Worm (Caenorhabditis elegans) whole organism, early embryonic: ENCODE results near the gene F35H10.10.

Source experiments
- ama-1 ChIP-seq: fragments of 150-350 bp; optimal IDR thresholded peaks from 2 replicates; lab custom pipeline; 2014
- ceh-13 ChIP-seq: fragments of 200-800 bp; sonication (Bioruptor generic); optimal IDR thresholded peaks from 2 replicates; lab custom pipeline; 2018; ENCODE audit warnings: mild to moderate bottlenecking, missing genetic modification characterization, missing compliant biosample characterization
- ets-7 ChIP-seq: sonication (generic microtip); optimal IDR thresholded peaks from 2 replicates; lab custom pipeline; 2016; ENCODE audit warnings: missing genotype, missing genetic modification characterization, missing compliant biosample characterization
- flt-1 ChIP-seq: fragments of 200-800 bp; sonication (Bioruptor generic); IDR thresholded peaks from 2 replicates; pipeline ENCODE4 v1.3.6; 2022; ENCODE audit warnings: missing genetic modification characterization, missing compliant biosample characterization
- hmg-4 ChIP-seq: fragments of 200-800 bp; sonication (Bioruptor generic); optimal IDR thresholded peaks from 2 replicates; lab custom pipeline; 2018; ENCODE audit warnings: mild to moderate bottlenecking, missing genetic modification characterization, missing compliant biosample characterization
- hnd-1 ChIP-seq: sonication (generic microtip); optimal IDR thresholded peaks from 2 replicates; lab custom pipeline; 2016; ENCODE audit warnings: missing genetic modification characterization, missing compliant biosample characterization
- scrt-1 ChIP-seq: fragments of 200-800 bp; sonication (Bioruptor generic); IDR thresholded peaks from 2 replicates; pipeline ENCODE4 v1.3.6; 2022; ENCODE audit warnings: missing genetic modification characterization, missing compliant biosample characterization
- sea-1 ChIP-seq: fragments of 200-800 bp; sonication (Bioruptor generic); conservative IDR thresholded peaks from 2 replicates; pipeline ENCODE4 v1.3.6; 2022; ENCODE audit warnings: missing genetic modification characterization, missing compliant biosample characterization
- tbx-37 ChIP-seq: fragments of 200-800 bp; sonication (Bioruptor generic); conservative IDR thresholded peaks from 2 replicates; pipeline ENCODE4 v1.3.6; 2022; ENCODE audit warnings: missing genetic modification reagents, missing genetic modification characterization, missing compliant biosample characterization

ce11 chrIV:8354572-8354971, 41.8 kb upstream of the F35H10.10 start, which contains the start of gene F17E9.3:
- no peak for TF ChIP-seq ets-7 (tag; lab: Kevin White, UChicago)
- no peak for TF ChIP-seq scrt-1 (GFP tag; lab: Robert Waterston, UW)
- no peak for TF ChIP-seq hnd-1 (tag; lab: Kevin White, UChicago)
- no peak for TF ChIP-seq ama-1 (lab: Kevin White, UChicago)
- no peak for TF ChIP-seq tbx-37 (GFP tag; lab: Robert Waterston, UW)
- no peak for TF ChIP-seq ceh-13 (GFP tag; lab: Kevin White, UChicago)
- TF ChIP-seq flt-1, result no peak
- no peak for TF ChIP-seq sea-1 (GFP tag; lab: Robert Waterston, UW)
- TF ChIP-seq hmg-4, result no peak
